Worm (Caenorhabditis elegans) whole organism, L1 larva: ENCODE data around the gene knl-3.

ENCODE experiments used
- aha-1 ChIP-seq: fragments of 150-350 bp; optimal IDR thresholded peaks from 2 replicates; lab custom pipeline; 2014; ENCODE audit warnings: missing biosample characterization, missing genetic modification characterization
- alr-1 ChIP-seq: fragments of 200-800 bp; sonication (Bioruptor generic); optimal IDR thresholded peaks from 2 replicates; lab custom pipeline; 2018; ENCODE audit warnings: borderline replicate concordance, mild to moderate bottlenecking, missing genetic modification characterization, missing compliant biosample characterization
- aly-2 ChIP-seq: fragments of 150-350 bp; optimal IDR thresholded peaks from 2 replicates; lab custom pipeline; 2014; ENCODE audit warnings: missing biosample characterization, missing genetic modification characterization
- ama-1 ChIP-seq: fragments of 150-350 bp; optimal IDR thresholded peaks from 2 replicates; lab custom pipeline; 2014
- blmp-1 ChIP-seq: fragments of 150-350 bp; optimal IDR thresholded peaks from 2 replicates; lab custom pipeline; 2014; ENCODE audit warnings: missing biosample characterization, missing genetic modification characterization
- ceh-63 ChIP-seq: fragments of 200-800 bp; sonication (Bioruptor generic); optimal IDR thresholded peaks from 2 replicates; lab custom pipeline; 2018; ENCODE audit warnings: mild to moderate bottlenecking, missing genetic modification characterization, missing compliant biosample characterization
- ceh-82 ChIP-seq, 3 experiments: fragments of 150-350 bp in 1 of 3; sonication (generic microtip) in 2 of 3; optimal IDR thresholded peaks; 2 replicates each; lab custom pipeline; 2014 to 2017; ENCODE audit warnings: missing biosample characterization in 3 of 3, missing genetic modification characterization in 3 of 3
- ces-1 ChIP-seq: fragments of 150-350 bp; optimal IDR thresholded peaks from 2 replicates; lab custom pipeline; 2014; ENCODE audit warnings: missing biosample characterization, missing genetic modification reagents, missing genetic modification characterization
- dpl-1 ChIP-seq, 3 experiments: fragments of 150-350 bp in 2 of 3; sonication (generic microtip) in 1 of 3; optimal IDR thresholded peaks; 2 replicates each; lab custom pipeline; 2014 to 2017; ENCODE audit warnings: missing biosample characterization in 3 of 3, missing genetic modification characterization in 3 of 3, missing genetic modification reagents in 3 of 3
- dsc-1 ChIP-seq: sonication (generic microtip); optimal IDR thresholded peaks from 2 replicates; lab custom pipeline; 2016; ENCODE audit warnings: mild to moderate bottlenecking, missing genetic modification characterization, missing compliant biosample characterization
- efl-1 ChIP-seq, 4 experiments: fragments of 150-350 bp; optimal IDR thresholded peaks in 3 of 4; peaks in 1 of 4; 1 replicate in 1 of 4; 2 replicates in 3 of 4; lab custom pipeline; 2014; ENCODE audit warnings: missing biosample characterization in 2 of 4, missing genetic modification characterization in 2 of 4, missing genetic modification reagents in 2 of 4
- elt-2 ChIP-seq: sonication (generic microtip); optimal IDR thresholded peaks from 2 replicates; lab custom pipeline; 2016; ENCODE audit warnings: missing genetic modification characterization, mild to moderate bottlenecking, inconsistent platforms, missing compliant biosample characterization, missing genetic modification reagents
- ets-5 ChIP-seq: fragments of 200-800 bp; sonication (Bioruptor generic); IDR thresholded peaks from 2 replicates; pipeline ENCODE4 v1.3.6; 2022; ENCODE audit warnings: missing genetic modification characterization, missing compliant biosample characterization
- fos-1 ChIP-seq: fragments of 150-350 bp; optimal IDR thresholded peaks from 2 replicates; lab custom pipeline; 2014; ENCODE audit warnings: missing biosample characterization, missing genetic modification characterization
- hlh-4 ChIP-seq: sonication (generic microtip); optimal IDR thresholded peaks from 2 replicates; lab custom pipeline; 2016; ENCODE audit warnings: mild to moderate bottlenecking, missing genetic modification characterization, missing compliant biosample characterization
- hpl-2 ChIP-seq: fragments of 150-350 bp; optimal IDR thresholded peaks from 2 replicates; lab custom pipeline; 2014; ENCODE audit warnings: missing biosample characterization, missing genetic modification reagents, missing genetic modification characterization
- irx-1 ChIP-seq: sonication (generic microtip); optimal IDR thresholded peaks from 2 replicates; lab custom pipeline; 2016; ENCODE audit warnings: missing genetic modification characterization, missing compliant biosample characterization
- lin-13 ChIP-seq: fragments of 150-350 bp; optimal IDR thresholded peaks from 2 replicates; lab custom pipeline; 2014; ENCODE audit warnings: missing biosample characterization, missing genetic modification reagents, missing genetic modification characterization
- lin-14 ChIP-seq: fragments of 200-800 bp; sonication (Bioruptor generic); optimal IDR thresholded peaks from 2 replicates; lab custom pipeline; 2018; ENCODE audit warnings: mild to moderate bottlenecking, missing genetic modification characterization, moderate library complexity, missing compliant biosample characterization
- lin-35 ChIP-seq, 2 experiments: fragments of 150-350 bp; optimal IDR thresholded peaks; 2 replicates each; lab custom pipeline; 2014; ENCODE audit warnings: missing biosample characterization in 2 of 2, missing genetic modification characterization in 2 of 2, missing genetic modification reagents in 2 of 2
- lsy-2 ChIP-seq, 2 experiments: fragments of 150-350 bp; optimal IDR thresholded peaks; 2 replicates each; lab custom pipeline; 2014; ENCODE audit warnings: missing biosample characterization in 2 of 2, missing genetic modification characterization in 2 of 2
- mab-9 ChIP-seq: fragments of 200-800 bp; sonication (Bioruptor generic); IDR thresholded peaks from 2 replicates; pipeline ENCODE4 v1.3.6; 2022; ENCODE audit warnings: missing genetic modification reagents, missing genetic modification characterization, missing compliant biosample characterization
- mef-2 ChIP-seq: fragments of 150-350 bp; optimal IDR thresholded peaks from 2 replicates; lab custom pipeline; 2014; ENCODE audit warnings: missing biosample characterization, missing genetic modification characterization
- mep-1 ChIP-seq: fragments of 150-350 bp; optimal IDR thresholded peaks from 2 replicates; lab custom pipeline; 2014; ENCODE audit warnings: missing biosample characterization, missing genetic modification characterization
- nhr-11 ChIP-seq: fragments of 150-350 bp; optimal IDR thresholded peaks from 2 replicates; lab custom pipeline; 2014; ENCODE audit warnings: missing biosample characterization, missing genetic modification characterization
- nhr-19 ChIP-seq: fragments of 200-800 bp; sonication (Bioruptor generic); conservative IDR thresholded peaks from 2 replicates; pipeline ENCODE4 v1.3.6; 2022; ENCODE audit warnings: missing genetic modification characterization, missing compliant biosample characterization
- nhr-20 ChIP-seq: sonication (generic microtip); optimal IDR thresholded peaks from 2 replicates; lab custom pipeline; 2016; ENCODE audit warnings: mild to moderate bottlenecking, missing genetic modification characterization, missing compliant biosample characterization
- nhr-47 ChIP-seq: sonication (generic microtip); optimal IDR thresholded peaks from 2 replicates; lab custom pipeline; 2016; ENCODE audit warnings: mild to moderate bottlenecking, missing genetic modification characterization, moderate library complexity, missing compliant biosample characterization
- nhr-71 ChIP-seq: sonication (generic microtip); optimal IDR thresholded peaks from 2 replicates; lab custom pipeline; 2016; ENCODE audit warnings: mild to moderate bottlenecking, missing genetic modification characterization, moderate library complexity, missing compliant biosample characterization
- nhr-76 ChIP-seq: sonication (generic microtip); optimal IDR thresholded peaks from 2 replicates; lab custom pipeline; 2017; ENCODE audit warnings: missing biosample characterization, missing genetic modification characterization
- nhr-77 ChIP-seq: fragments of 150-350 bp; optimal IDR thresholded peaks from 2 replicates; lab custom pipeline; 2014; ENCODE audit warnings: missing biosample characterization, missing genetic modification characterization
- nhr-85 ChIP-seq: sonication (generic microtip); peaks from one replicate; lab custom pipeline; 2016; ENCODE audit warnings: missing genetic modification characterization, inconsistent platforms, missing compliant biosample characterization
- nhr-90 ChIP-seq: sonication (generic microtip); optimal IDR thresholded peaks from 2 replicates; lab custom pipeline; 2016; ENCODE audit warnings: mild to moderate bottlenecking, missing genetic modification characterization, missing compliant biosample characterization; ENCODE audit not compliant: poor library complexity
- pag-3 ChIP-seq: sonication (generic microtip); optimal IDR thresholded peaks from 2 replicates; lab custom pipeline; 2017; ENCODE audit warnings: missing genetic modification characterization, mild to moderate bottlenecking, missing compliant biosample characterization, antibody characterized with exemption, borderline replicate concordance; ENCODE audit not compliant: insufficient read depth
- pax-3 ChIP-seq: fragments of 200-800 bp; sonication (Bioruptor generic); optimal IDR thresholded peaks from 2 replicates; lab custom pipeline; 2018; ENCODE audit warnings: mild to moderate bottlenecking, missing genetic modification characterization, moderate library complexity, missing compliant biosample characterization
- pqm-1 ChIP-seq: sonication (generic microtip); optimal IDR thresholded peaks from 3 replicates; lab custom pipeline; 2017; ENCODE audit warnings: missing biosample characterization, missing genetic modification characterization
- rnt-1 ChIP-seq: sonication (generic microtip); optimal IDR thresholded peaks from 2 replicates; lab custom pipeline; 2016; ENCODE audit warnings: mild to moderate bottlenecking, missing genetic modification characterization, moderate library complexity, missing compliant biosample characterization
- skn-1 ChIP-seq: fragments of 150-350 bp; optimal IDR thresholded peaks from 2 replicates; lab custom pipeline; 2014; ENCODE audit warnings: missing biosample characterization, missing genetic modification characterization
- snu-23 ChIP-seq: sonication (generic microtip); optimal IDR thresholded peaks from 2 replicates; lab custom pipeline; 2016; ENCODE audit warnings: missing genetic modification characterization, missing compliant biosample characterization
- sox-4 ChIP-seq: sonication (generic microtip); optimal IDR thresholded peaks from 2 replicates; lab custom pipeline; 2016; ENCODE audit warnings: missing genetic modification characterization, missing compliant biosample characterization
- unc-130 ChIP-seq: fragments of 150-350 bp; optimal IDR thresholded peaks from 2 replicates; lab custom pipeline; 2017; ENCODE audit warnings: missing biosample characterization, missing genetic modification characterization, inconsistent platforms
- unc-30 ChIP-seq: sonication (generic microtip); optimal IDR thresholded peaks from 2 replicates; lab custom pipeline; 2017; ENCODE audit warnings: missing biosample characterization, missing genetic modification characterization
- unc-86 ChIP-seq: sonication (generic microtip); optimal IDR thresholded peaks from 2 replicates; lab custom pipeline; 2016; ENCODE audit warnings: missing genetic modification characterization, missing compliant biosample characterization
- vab-15 ChIP-seq: sonication (generic microtip); optimal IDR thresholded peaks from 2 replicates; lab custom pipeline; 2017; ENCODE audit warnings: missing genotype, mild to moderate bottlenecking, missing genetic modification characterization, missing compliant biosample characterization
- xbp-1 ChIP-seq: sonication (generic microtip); optimal IDR thresholded peaks from 2 replicates; lab custom pipeline; 2016; ENCODE audit warnings: missing genetic modification characterization, missing compliant biosample characterization
- zip-4 ChIP-seq: fragments of 200-800 bp; sonication (Bioruptor generic); optimal IDR thresholded peaks from 2 replicates; lab custom pipeline; 2018; ENCODE audit warnings: mild to moderate bottlenecking, missing genetic modification characterization, moderate library complexity, missing compliant biosample characterization
- ztf-11 ChIP-seq, 2 experiments: sonication (generic microtip); optimal IDR thresholded peaks; 2 replicates each; lab custom pipeline; 2016 to 2017; ENCODE audit warnings: missing genetic modification characterization in 2 of 2, missing biosample characterization in 1 of 2, missing compliant biosample characterization in 1 of 2

knl-3 gene

ce11 chrV:1871768-1872296, 2.8 kb downstream of the knl-3 start, which contains the start of the genes T10B5.4 and cct-7 (continued):
- TF ChIP-seq fos-1 (tag; lab: Kevin White, UChicago) (peak; percentile 83), mep-1 (peak; percentile 91), aha-1 (no peak), blmp-1 (tag; lab: Kevin White, UChicago) (peak; percentile 35), unc-130 (tag; lab: Kevin White, UChicago) (peak; percentile 48), ceh-63 (GFP tag; lab: Kevin White, UChicago) (no peak), lin-14 (GFP tag; lab: Kevin White, UChicago) (peak; percentile 100), mef-2 (tag; lab: Kevin White, UChicago) (peak; percentile 35), ceh-82 (tag; optimal IDR thresholded peaks at IDR 0.05; lab: Kevin White, UChicago) (peak; percentile 66 to 95 (median 77)), alr-1 (tag; lab: Kevin White, UChicago) (no peak), xbp-1 (peak; percentile 82), unc-86 (peak; percentile 92), lin-35 (GFP tag; optimal IDR thresholded peaks at IDR 0.05; lab: Kevin White, UChicago) (peak; percentile 85), irx-1 (tag; lab: Kevin White, UChicago) (peak; percentile 61)

- TF ChIP-seq ces-1 (GFP tag; lab: Kevin White, UChicago): no peak
Observed at ce11 chrV:1874827-1875226, 5.8 kb downstream of the knl-3 start.

- peak; percentile 84 for TF ChIP-seq aly-2 (tag; lab: Kevin White, UChicago)
- TF ChIP-seq elt-2 (tag; lab: Kevin White, UChicago): peak; percentile 16
- no peak for TF ChIP-seq fos-1 (tag; lab: Kevin White, UChicago)
- no peak for TF ChIP-seq vab-15 (tag; lab: Kevin White, UChicago)
- TF ChIP-seq alr-1 (tag; lab: Kevin White, UChicago): no peak
- no peak for TF ChIP-seq unc-30 (tag; lab: Kevin White, UChicago)
- TF ChIP-seq dsc-1: peak; percentile 34
- TF ChIP-seq nhr-90: peak; percentile 17
- no peak for TF ChIP-seq snu-23
- TF ChIP-seq nhr-20: no peak
- TF ChIP-seq nhr-11 (tag; lab: Kevin White, UChicago): no peak
- peak; percentile 46 for TF ChIP-seq ama-1 (lab: Kevin White, UChicago)
- peak; percentile 48 for TF ChIP-seq nhr-47 (tag; lab: Kevin White, UChicago)
- TF ChIP-seq mab-9: no peak
- TF ChIP-seq efl-1 (optimal IDR thresholded peaks at IDR 0.05; lab: Kevin White, UChicago): peak; percentile 27 to 35
- peak in 1 of 2 experiments; percentile 22 for TF ChIP-seq efl-1 (GFP tag; optimal IDR thresholded peaks at IDR 0.05 in 1 of 2; lab: Kevin White, UChicago)
- no peak for TF ChIP-seq zip-4
- no peak for TF ChIP-seq pag-3 (tag; lab: Kevin White, UChicago)
- no peak for TF ChIP-seq nhr-19 (GFP tag; lab: Robert Waterston, UW)
- TF ChIP-seq nhr-76 (tag; lab: Kevin White, UChicago): no peak
- peak; percentile 59 for TF ChIP-seq pax-3 (tag; lab: Kevin White, UChicago)
- TF ChIP-seq sox-4 (tag; lab: Kevin White, UChicago): no peak
- no peak for TF ChIP-seq ceh-63 (GFP tag; lab: Kevin White, UChicago)
- TF ChIP-seq pqm-1: no peak
- TF ChIP-seq lin-13 (GFP tag; lab: Kevin White, UChicago): no peak
- no peak for TF ChIP-seq hlh-4 (tag; lab: Kevin White, UChicago)
- no peak for TF ChIP-seq skn-1 (tag; lab: Kevin White, UChicago)
- TF ChIP-seq hpl-2 (GFP tag; lab: Kevin White, UChicago): no peak
- TF ChIP-seq dpl-1 (GFP tag; optimal IDR thresholded peaks at IDR 0.05; lab: Kevin White, UChicago): no peak
- no peak for TF ChIP-seq mef-2 (tag; lab: Kevin White, UChicago)
- TF ChIP-seq lsy-2 (tag; optimal IDR thresholded peaks at IDR 0.05; lab: Kevin White, UChicago): no peak
- TF ChIP-seq ztf-11 (tag; optimal IDR thresholded peaks at IDR 0.05; lab: Kevin White, UChicago): peak in 1 of 2 experiments; percentile 11
- TF ChIP-seq irx-1 (tag; lab: Kevin White, UChicago): peak; percentile 27
- TF ChIP-seq nhr-71: peak; percentile 37
- TF ChIP-seq ets-5 (GFP tag; lab: Robert Waterston, UW): no peak
- TF ChIP-seq nhr-85 (tag; lab: Kevin White, UChicago): peak; percentile 71
- TF ChIP-seq rnt-1 (tag; lab: Kevin White, UChicago): peak; percentile 32
- TF ChIP-seq lin-35 (GFP tag; optimal IDR thresholded peaks at IDR 0.05; lab: Kevin White, UChicago): peak in 1 of 2 experiments; percentile 28
- TF ChIP-seq nhr-77 (tag; lab: Kevin White, UChicago): no peak
Observed at ce11 chrV:1875497-1875988, 6.5 kb downstream of the knl-3 start.
